Fruit fly (Drosophila melanogaster) whole organism, adult: ENCODE results near the gene Prim2.

Experiments
- CG14711 ChIP-seq: fragments of 200-800 bp; sonication (Bioruptor generic); optimal IDR thresholded peaks from 2 replicates; lab custom pipeline; 2018; ENCODE audit warnings: missing biosample characterization, mild to moderate bottlenecking, missing genetic modification characterization, moderate library complexity
- CG5204 ChIP-seq: fragments of 200-800 bp; sonication (Bioruptor generic); optimal IDR thresholded peaks from 2 replicates; lab custom pipeline; 2016; ENCODE audit warnings: missing biosample characterization, missing genetic modification characterization
- CG7101 ChIP-seq: fragments of 200-800 bp; sonication (Bioruptor generic); optimal IDR thresholded peaks from 2 replicates; lab custom pipeline; 2018; ENCODE audit warnings: missing biosample characterization, mild to moderate bottlenecking, missing genetic modification characterization, moderate library complexity

- TF ChIP-seq CG7101 (tag; lab: Kevin White, UChicago), result no peak
- TF ChIP-seq CG5204, result no peak
- TF ChIP-seq CG14711 (tag; lab: Kevin White, UChicago), result no peak
Measured at dm6 chr3L:20366674-20367372, 5.4 kb upstream of the Prim2 start, which contains the start of the genes Toll-9 and in.
